Worm (Caenorhabditis elegans) whole organism, early embryonic: ENCODE measurements around the gene pks-1.

ENCODE experiments used
- B0310.2 ChIP-seq: sonication (generic microtip); optimal IDR thresholded peaks from 2 replicates; lab custom pipeline; 2016; ENCODE audit warnings: mild to moderate bottlenecking, missing genetic modification characterization, missing compliant biosample characterization
- F13C5.2 ChIP-seq: sonication (generic microtip); optimal IDR thresholded peaks from 2 replicates; lab custom pipeline; 2017; ENCODE audit warnings: mild to moderate bottlenecking, missing genetic modification characterization, inconsistent platforms, missing compliant biosample characterization
- aly-1 ChIP-seq: sonication (generic microtip); optimal IDR thresholded peaks from 2 replicates; lab custom pipeline; 2016; ENCODE audit warnings: missing genetic modification characterization, missing compliant biosample characterization
- ama-1 ChIP-seq: fragments of 150-350 bp; optimal IDR thresholded peaks from 2 replicates; lab custom pipeline; 2014
- ceh-13 ChIP-seq: fragments of 200-800 bp; sonication (Bioruptor generic); optimal IDR thresholded peaks from 2 replicates; lab custom pipeline; 2018; ENCODE audit warnings: mild to moderate bottlenecking, missing genetic modification characterization, missing compliant biosample characterization
- ceh-36 ChIP-seq: sonication (generic microtip); optimal IDR thresholded peaks from 2 replicates; lab custom pipeline; 2016; ENCODE audit warnings: missing genetic modification characterization, inconsistent platforms, missing compliant biosample characterization
- ets-7 ChIP-seq: sonication (generic microtip); optimal IDR thresholded peaks from 2 replicates; lab custom pipeline; 2016; ENCODE audit warnings: missing genotype, missing genetic modification characterization, missing compliant biosample characterization
- flt-1 ChIP-seq: fragments of 200-800 bp; sonication (Bioruptor generic); IDR thresholded peaks from 2 replicates; pipeline ENCODE4 v1.3.6; 2022; ENCODE audit warnings: missing genetic modification characterization, missing compliant biosample characterization
- hmbx-1 ChIP-seq: sonication (generic microtip); optimal IDR thresholded peaks from 2 replicates; lab custom pipeline; 2016; ENCODE audit warnings: mild to moderate bottlenecking, missing genetic modification characterization, missing compliant biosample characterization
- hmg-4 ChIP-seq: fragments of 200-800 bp; sonication (Bioruptor generic); optimal IDR thresholded peaks from 2 replicates; lab custom pipeline; 2018; ENCODE audit warnings: mild to moderate bottlenecking, missing genetic modification characterization, missing compliant biosample characterization
- hnd-1 ChIP-seq: sonication (generic microtip); optimal IDR thresholded peaks from 2 replicates; lab custom pipeline; 2016; ENCODE audit warnings: missing genetic modification characterization, missing compliant biosample characterization
- pes-1 ChIP-seq: fragments of 200-800 bp; sonication (Bioruptor generic); IDR thresholded peaks from 2 replicates; pipeline ENCODE4 v1.3.6; 2022; ENCODE audit warnings: missing genetic modification reagents, missing genetic modification characterization, missing compliant biosample characterization
- scrt-1 ChIP-seq: fragments of 200-800 bp; sonication (Bioruptor generic); IDR thresholded peaks from 2 replicates; pipeline ENCODE4 v1.3.6; 2022; ENCODE audit warnings: missing genetic modification characterization, missing compliant biosample characterization
- sea-1 ChIP-seq: fragments of 200-800 bp; sonication (Bioruptor generic); conservative IDR thresholded peaks from 2 replicates; pipeline ENCODE4 v1.3.6; 2022; ENCODE audit warnings: missing genetic modification characterization, missing compliant biosample characterization
- tbx-11 ChIP-seq: fragments of 200-800 bp; sonication (Bioruptor generic); IDR thresholded peaks from 2 replicates; pipeline ENCODE4 v1.3.6; 2022; ENCODE audit warnings: missing genetic modification characterization, missing compliant biosample characterization
- tbx-37 ChIP-seq: fragments of 200-800 bp; sonication (Bioruptor generic); conservative IDR thresholded peaks from 2 replicates; pipeline ENCODE4 v1.3.6; 2022; ENCODE audit warnings: missing genetic modification reagents, missing genetic modification characterization, missing compliant biosample characterization
- tra-4 ChIP-seq: sonication (generic microtip); optimal IDR thresholded peaks from 2 replicates; lab custom pipeline; 2017; ENCODE audit warnings: missing genetic modification characterization, missing compliant biosample characterization

pks-1 gene

ce11 chrX:5476357-5476756, 62.7 kb downstream of the pks-1 start:
- TF ChIP-seq F13C5.2 (tag; lab: Kevin White, UChicago) (no peak), ceh-36 (tag; lab: Kevin White, UChicago) (no peak), tra-4 (tag; lab: Kevin White, UChicago) (no peak), hmg-4 (GFP tag; lab: Kevin White, UChicago) (no peak), sea-1 (GFP tag; lab: Robert Waterston, UW) (no peak), scrt-1 (GFP tag; lab: Robert Waterston, UW) (no peak), tbx-11 (GFP tag; lab: Robert Waterston, UW) (no peak)

ce11 chrX:5477597-5477996, 64.0 kb downstream of the pks-1 start:
- TF ChIP-seq tra-4 (tag; lab: Kevin White, UChicago) (no peak), hmbx-1 (no peak), tbx-11 (GFP tag; lab: Robert Waterston, UW) (no peak), ceh-13 (GFP tag; lab: Kevin White, UChicago) (no peak), pes-1 (GFP tag; lab: Robert Waterston, UW) (no peak), aly-1 (tag; lab: Kevin White, UChicago) (no peak), ets-7 (tag; lab: Kevin White, UChicago) (no peak), ama-1 (lab: Kevin White, UChicago) (no peak), B0310.2 (tag; lab: Kevin White, UChicago) (no peak), flt-1 (GFP tag; lab: Robert Waterston, UW) (no peak), sea-1 (GFP tag; lab: Robert Waterston, UW) (no peak)

ce11 chrX:5478875-5479274, 65.3 kb downstream of the pks-1 start:
- TF ChIP-seq flt-1 (GFP tag; lab: Robert Waterston, UW) (no peak), B0310.2 (tag; lab: Kevin White, UChicago) (no peak), ama-1 (lab: Kevin White, UChicago) (no peak), ceh-13 (GFP tag; lab: Kevin White, UChicago) (no peak), scrt-1 (GFP tag; lab: Robert Waterston, UW) (no peak), tbx-11 (GFP tag; lab: Robert Waterston, UW) (no peak), pes-1 (GFP tag; lab: Robert Waterston, UW) (no peak), hmbx-1 (no peak)

ce11 chrX:5479300-5479811, 65.7 kb downstream of the pks-1 start, which contains the start of gene dlg-1:
dlg-1 (plus strand) TSS chrX:5479700.
- no peak for TF ChIP-seq F13C5.2 (tag; lab: Kevin White, UChicago)
- TF ChIP-seq sea-1 (GFP tag; lab: Robert Waterston, UW), result no peak
- no peak for TF ChIP-seq pes-1 (GFP tag; lab: Robert Waterston, UW)
- TF ChIP-seq B0310.2 (tag; lab: Kevin White, UChicago), result no peak
- TF ChIP-seq ceh-36 (tag; lab: Kevin White, UChicago), result no peak
- TF ChIP-seq tra-4 (tag; lab: Kevin White, UChicago), result no peak
- no peak for TF ChIP-seq hmbx-1
- no peak for TF ChIP-seq ceh-13 (GFP tag; lab: Kevin White, UChicago)
- TF ChIP-seq hnd-1, result no peak
- no peak for TF ChIP-seq ama-1 (lab: Kevin White, UChicago)
- no peak for TF ChIP-seq scrt-1 (GFP tag; lab: Robert Waterston, UW)
- TF ChIP-seq ets-7 (tag; lab: Kevin White, UChicago), result no peak
- TF ChIP-seq flt-1 (GFP tag; lab: Robert Waterston, UW), result no peak
- TF ChIP-seq aly-1 (tag; lab: Kevin White, UChicago), result no peak

- no peak for TF ChIP-seq tbx-11 (GFP tag; lab: Robert Waterston, UW)
- TF ChIP-seq hmbx-1, result no peak
- TF ChIP-seq ceh-36 (tag; lab: Kevin White, UChicago), result no peak
- no peak for TF ChIP-seq aly-1 (tag; lab: Kevin White, UChicago)
- TF ChIP-seq ceh-13 (GFP tag; lab: Kevin White, UChicago), result no peak
- TF ChIP-seq scrt-1 (GFP tag; lab: Robert Waterston, UW), result no peak
- no peak for TF ChIP-seq flt-1 (GFP tag; lab: Robert Waterston, UW)
- no peak for TF ChIP-seq pes-1 (GFP tag; lab: Robert Waterston, UW)
- peak; percentile 54 for TF ChIP-seq hmg-4 (GFP tag; lab: Kevin White, UChicago)
- no peak for TF ChIP-seq hnd-1
- TF ChIP-seq F13C5.2 (tag; lab: Kevin White, UChicago), result no peak
- TF ChIP-seq B0310.2 (tag; lab: Kevin White, UChicago), result peak; percentile 65
- no peak for TF ChIP-seq tra-4 (tag; lab: Kevin White, UChicago)
- no peak for TF ChIP-seq sea-1 (GFP tag; lab: Robert Waterston, UW)
- TF ChIP-seq tbx-37 (GFP tag; lab: Robert Waterston, UW), result peak; percentile 34; the same call in 1 of the 2 replicates
- no peak for TF ChIP-seq ama-1 (lab: Kevin White, UChicago)
- no peak for TF ChIP-seq ets-7 (tag; lab: Kevin White, UChicago)
These were observed 66.4 kb downstream of the pks-1 start for ce11 chrX:5479876-5480580.

- TF ChIP-seq scrt-1 (GFP tag; lab: Robert Waterston, UW) (no peak), ceh-36 (tag; lab: Kevin White, UChicago) (peak; percentile 43), sea-1 (GFP tag; lab: Robert Waterston, UW) (0 out of 2 replicates have a peak, but pooled peaks have one; percentile 12), B0310.2 (tag; lab: Kevin White, UChicago) (no peak), flt-1 (GFP tag; lab: Robert Waterston, UW) (0 out of 2 replicates have a peak, but pooled peaks have one; percentile 45), pes-1 (GFP tag; lab: Robert Waterston, UW) (peak; percentile 62; the same call in 1 of the 2 replicates), ama-1 (lab: Kevin White, UChicago) (no peak), tbx-37 (GFP tag; lab: Robert Waterston, UW) (peak; percentile 29; the same call in 1 of the 2 replicates)
These were observed 71.8 kb downstream of the pks-1 start for ce11 chrX:5485284-5485927.
